Worm (Caenorhabditis elegans) whole organism, L4 larva: Measurements from ENCODE around the gene F58G11.4.

ENCODE experiments used
- D1046.2 ChIP-seq: fragments of 200-800 bp; sonication (Bioruptor generic); IDR thresholded peaks from 2 replicates; pipeline ENCODE4 v1.3.6; 2022; ENCODE audit warnings: missing genetic modification characterization, missing compliant biosample characterization
- aha-1 ChIP-seq: fragments of 150-350 bp; peaks from one replicate; lab custom pipeline; 2014; ENCODE audit warnings: missing biosample characterization, missing genetic modification characterization
- nhr-28 ChIP-seq: fragments of 150-350 bp; optimal IDR thresholded peaks from 2 replicates; lab custom pipeline; 2014; ENCODE audit warnings: missing biosample characterization, missing genetic modification characterization
- unc-39 ChIP-seq: sonication (generic microtip); optimal IDR thresholded peaks from 2 replicates; lab custom pipeline; 2017; ENCODE audit warnings: missing biosample characterization, missing genetic modification characterization

DNA sequence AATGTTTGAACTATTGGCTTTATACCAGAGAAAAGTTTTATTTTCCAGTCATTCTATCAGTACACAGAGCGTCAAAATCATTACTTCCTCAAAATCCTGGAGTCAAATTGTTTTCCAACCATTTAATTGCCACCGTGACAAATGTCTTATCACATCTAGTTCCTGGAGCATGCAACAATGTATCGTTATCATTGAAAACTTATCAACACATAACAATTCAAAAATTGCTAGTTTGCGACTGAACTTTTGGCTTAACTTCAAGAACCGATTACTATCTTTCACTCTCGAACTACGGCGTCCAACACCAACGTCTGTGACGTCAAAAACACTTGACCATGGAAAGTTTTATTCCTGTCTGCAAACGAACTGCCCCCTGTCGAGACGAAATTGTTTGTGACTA is 34.3 kb upstream of the F58G11.4 start:
- TF ChIP-seq unc-39 (tag; lab: Kevin White, UChicago) (no peak), nhr-28 (peak; percentile 69), aha-1 (no peak), D1046.2 (no peak)
